Fruit fly (Drosophila melanogaster) whole organism, embryonic: Measurements from ENCODE around the gene His3.3A.

ENCODE experiments used
- CG1024 ChIP-seq: fragments of 200-800 bp; sonication (Bioruptor generic); IDR thresholded peaks from 2 replicates; pipeline ENCODE4 v1.3.6; 2022; ENCODE audit warnings: missing biosample characterization, missing genetic modification characterization
- CG12236 ChIP-seq: fragments of 200-800 bp; sonication (Bioruptor generic); optimal IDR thresholded peaks from 2 replicates; lab custom pipeline; 2016; ENCODE audit warnings: missing biosample characterization, missing genetic modification characterization
- CG12769 ChIP-seq: fragments of 200-800 bp; sonication (Bioruptor generic); optimal IDR thresholded peaks from 2 replicates; lab custom pipeline; 2019; ENCODE audit warnings: missing biosample characterization, mild to moderate bottlenecking, missing genetic modification characterization, moderate library complexity
- CG15011 ChIP-seq: fragments of 200-800 bp; sonication (Bioruptor generic); optimal IDR thresholded peaks from 3 replicates; lab custom pipeline; 2018; ENCODE audit warnings: missing biosample characterization, mild to moderate bottlenecking, missing genetic modification characterization
- CG15601 ChIP-seq: fragments of 200-800 bp; sonication (Bioruptor generic); optimal IDR thresholded peaks from 3 replicates; lab custom pipeline; 2019; ENCODE audit warnings: missing biosample characterization, mild to moderate bottlenecking, missing genetic modification characterization, moderate library complexity
- CG17802 ChIP-seq: fragments of 200-800 bp; sonication (Bioruptor generic); optimal IDR thresholded peaks from 2 replicates; lab custom pipeline; 2018; ENCODE audit warnings: missing biosample characterization, mild to moderate bottlenecking, missing genetic modification characterization, moderate library complexity
- CG18764 ChIP-seq: fragments of 200-800 bp; sonication (Bioruptor generic); optimal IDR thresholded peaks from 3 replicates; lab custom pipeline; 2016; ENCODE audit warnings: missing biosample characterization, missing genetic modification characterization
- CG33213 ChIP-seq: fragments of 200-800 bp; sonication (Bioruptor generic); optimal IDR thresholded peaks from 3 replicates; lab custom pipeline; 2016; ENCODE audit warnings: missing biosample characterization, missing genetic modification characterization
- CG33557 ChIP-seq: fragments of 200-800 bp; sonication (Bioruptor generic); optimal IDR thresholded peaks from 2 replicates; lab custom pipeline; 2019; ENCODE audit warnings: missing biosample characterization, mild to moderate bottlenecking, missing genetic modification characterization, moderate library complexity
- CG4424 ChIP-seq: fragments of 200-800 bp; sonication (Bioruptor generic); optimal IDR thresholded peaks from 3 replicates; lab custom pipeline; 2016; ENCODE audit warnings: missing biosample characterization, missing genetic modification characterization
- CG4730 ChIP-seq: fragments of 200-800 bp; sonication (Bioruptor generic); IDR thresholded peaks from 2 replicates; pipeline ENCODE4 v1.3.6; 2022; ENCODE audit warnings: missing biosample characterization, missing genetic modification characterization
- CG4854 ChIP-seq: fragments of 200-800 bp; sonication (Bioruptor generic); optimal IDR thresholded peaks from 2 replicates; lab custom pipeline; 2016; ENCODE audit warnings: missing biosample characterization, missing genetic modification characterization, inconsistent platforms
- CG6254 ChIP-seq: fragments of 200-800 bp; sonication (Bioruptor generic); optimal IDR thresholded peaks from 3 replicates; lab custom pipeline; 2017; ENCODE audit warnings: mild to moderate bottlenecking, missing biosample characterization, missing genetic modification reagents, missing genetic modification characterization
- CG7357 ChIP-seq: fragments of 200-800 bp; sonication (Bioruptor generic); IDR thresholded peaks from 3 replicates; pipeline ENCODE4 v1.3.6; 2022; ENCODE audit warnings: missing biosample characterization, missing genetic modification characterization
- CG9727 ChIP-seq: fragments of 200-800 bp; sonication (Bioruptor generic); optimal IDR thresholded peaks from 3 replicates; lab custom pipeline; 2017; ENCODE audit warnings: missing biosample characterization, mild to moderate bottlenecking, missing genetic modification characterization
- CG9876 ChIP-seq: fragments of 200-800 bp; sonication (Bioruptor generic); optimal IDR thresholded peaks from 2 replicates; lab custom pipeline; 2016; ENCODE audit warnings: missing biosample characterization, missing genetic modification characterization
- CHES-1-like ChIP-seq: fragments of 200-800 bp; sonication (Bioruptor generic); optimal IDR thresholded peaks from 2 replicates; lab custom pipeline; 2016; ENCODE audit warnings: missing biosample characterization, missing genetic modification characterization
- Dref ChIP-seq: fragments of 200-800 bp; sonication (Bioruptor generic); IDR thresholded peaks from 2 replicates; pipeline ENCODE4 v1.3.6; 2022; ENCODE audit warnings: missing biosample characterization, missing genetic modification characterization
- E2f1 ChIP-seq: fragments of 200-800 bp; sonication (Bioruptor generic); IDR thresholded peaks from 2 replicates; pipeline ENCODE4 v1.3.6; 2022; ENCODE audit warnings: missing biosample characterization, missing genetic modification characterization
- ERR ChIP-seq: fragments of 200-800 bp; sonication (Bioruptor generic); optimal IDR thresholded peaks from 2 replicates; lab custom pipeline; 2016; ENCODE audit warnings: missing biosample characterization, missing genetic modification characterization
- Eip74EF ChIP-seq, 2 experiments: fragments of 200-800 bp in 1 of 2; fragments of >200 bp in 1 of 2; sonication (Bioruptor generic) in 1 of 2; optimal IDR thresholded peaks; 2 replicates each; lab custom pipeline; 2017 to 2019; ENCODE audit warnings: missing biosample characterization in 2 of 2, missing genetic modification characterization in 2 of 2, mild to moderate bottlenecking in 1 of 2, moderate library complexity in 1 of 2
- Ets65A ChIP-seq: fragments of 200-800 bp; sonication (Bioruptor generic); peaks from one replicate; lab custom pipeline; 2016; ENCODE audit warnings: missing biosample characterization, missing genetic modification characterization
- Fer2 ChIP-seq: fragments of 200-800 bp; sonication (Bioruptor generic); optimal IDR thresholded peaks from 2 replicates; lab custom pipeline; 2018; ENCODE audit warnings: missing biosample characterization, mild to moderate bottlenecking, missing genetic modification characterization, moderate library complexity
- HHEX ChIP-seq: fragments of 200-800 bp; sonication (Bioruptor generic); optimal IDR thresholded peaks from 3 replicates; lab custom pipeline; 2017; ENCODE audit warnings: missing biosample characterization, mild to moderate bottlenecking, missing genetic modification characterization, missing genetic modification reagents
- HLH4C ChIP-seq: fragments of 200-800 bp; sonication (Bioruptor generic); IDR thresholded peaks from 3 replicates; pipeline ENCODE4 v1.3.6; 2022; ENCODE audit warnings: missing biosample characterization, missing genetic modification characterization; ENCODE audit not compliant: partially characterized antibody
- Hr78 ChIP-seq, 2 experiments: fragments of 200-800 bp in 1 of 2; fragments of >200 bp in 1 of 2; sonication (Bioruptor generic) in 1 of 2; optimal IDR thresholded peaks; 2 replicates each; lab custom pipeline; 2017 to 2019; ENCODE audit warnings: missing biosample characterization in 2 of 2, missing genetic modification characterization in 2 of 2, mild to moderate bottlenecking in 1 of 2, moderate library complexity in 1 of 2
- Hsf ChIP-seq: fragments of 200-800 bp; sonication (Bioruptor generic); optimal IDR thresholded peaks from 3 replicates; lab custom pipeline; 2016; ENCODE audit warnings: missing biosample characterization, missing genetic modification characterization
- Mes4 ChIP-seq: fragments of 200-800 bp; sonication (Bioruptor generic); optimal IDR thresholded peaks from 2 replicates; lab custom pipeline; 2016; ENCODE audit warnings: missing biosample characterization, missing genetic modification characterization
- NFAT ChIP-seq: fragments of 200-800 bp; sonication (Bioruptor generic); IDR thresholded peaks from 2 replicates; pipeline ENCODE4 v1.3.6; 2022; ENCODE audit warnings: missing biosample characterization, missing genetic modification characterization
- Oaz ChIP-seq: fragments of 200-800 bp; sonication (Bioruptor generic); IDR thresholded peaks from 2 replicates; pipeline ENCODE4 v1.3.6; 2022; ENCODE audit warnings: missing biosample characterization, missing genetic modification characterization
- Stat92E ChIP-seq, 3 experiments: fragments of >200 bp in 2 of 3; fragments of 200-800 bp in 1 of 3; sonication (Bioruptor generic) in 1 of 3; optimal IDR thresholded peaks; 2 replicates each; lab custom pipeline; 2017 to 2019; ENCODE audit warnings: missing biosample characterization in 3 of 3, missing genetic modification characterization in 3 of 3, mild to moderate bottlenecking in 1 of 3, moderate library complexity in 1 of 3
- Taf1 ChIP-seq: fragments of 200-800 bp; sonication (Bioruptor generic); IDR thresholded peaks from 2 replicates; pipeline ENCODE4 v1.3.6; 2022; ENCODE audit warnings: missing biosample characterization, missing genetic modification characterization
- Vsx1 ChIP-seq: fragments of 200-800 bp; sonication (Bioruptor generic); optimal IDR thresholded peaks from 2 replicates; lab custom pipeline; 2017; ENCODE audit warnings: missing biosample characterization, mild to moderate bottlenecking, missing genetic modification characterization, missing genetic modification reagents
- ash1 ChIP-seq: fragments of 200-800 bp; sonication (Bioruptor generic); optimal IDR thresholded peaks from 2 replicates; lab custom pipeline; 2018; ENCODE audit warnings: missing biosample characterization, mild to moderate bottlenecking, missing genetic modification characterization
- bcd ChIP-seq: fragments of 200-800 bp; sonication (Bioruptor generic); optimal IDR thresholded peaks from 2 replicates; lab custom pipeline; 2017; ENCODE audit warnings: missing biosample characterization, mild to moderate bottlenecking, missing genetic modification characterization
- cas ChIP-seq: fragments of 200-800 bp; sonication (Bioruptor generic); IDR thresholded peaks from 2 replicates; pipeline ENCODE4 v1.3.6; 2022; ENCODE audit warnings: missing biosample characterization, missing genetic modification characterization
- cato ChIP-seq: fragments of 200-800 bp; sonication (Bioruptor generic); optimal IDR thresholded peaks from 2 replicates; lab custom pipeline; 2016; ENCODE audit warnings: missing biosample characterization, missing genetic modification characterization, borderline replicate concordance
- danr ChIP-seq: fragments of 200-800 bp; sonication (Bioruptor generic); IDR thresholded peaks from 2 replicates; pipeline ENCODE4 v1.3.6; 2022; ENCODE audit warnings: missing biosample characterization, missing genetic modification characterization
- dmrt11E ChIP-seq: fragments of 200-800 bp; sonication (Bioruptor generic); optimal IDR thresholded peaks from 3 replicates; lab custom pipeline; 2018; ENCODE audit warnings: missing biosample characterization, mild to moderate bottlenecking, missing genetic modification characterization, moderate library complexity
- dysf ChIP-seq: fragments of 200-800 bp; sonication (Bioruptor generic); IDR thresholded peaks from 3 replicates; pipeline ENCODE4 v1.3.6; 2022; ENCODE audit warnings: missing biosample characterization, missing genetic modification characterization
- fd64A ChIP-seq: fragments of 200-800 bp; sonication (Bioruptor generic); optimal IDR thresholded peaks from 3 replicates; lab custom pipeline; 2018; ENCODE audit warnings: missing biosample characterization, mild to moderate bottlenecking, missing genetic modification characterization
- fu2 ChIP-seq: fragments of 200-800 bp; sonication (Bioruptor generic); optimal IDR thresholded peaks from 2 replicates; lab custom pipeline; 2016; ENCODE audit warnings: missing biosample characterization, missing genetic modification characterization
- her ChIP-seq: fragments of 200-800 bp; sonication (Bioruptor generic); optimal IDR thresholded peaks from 2 replicates; lab custom pipeline; 2016; ENCODE audit warnings: missing biosample characterization, missing genetic modification characterization
- lilli ChIP-seq: fragments of 200-800 bp; sonication (Bioruptor generic); optimal IDR thresholded peaks from 3 replicates; lab custom pipeline; 2016; ENCODE audit warnings: missing biosample characterization, missing genetic modification characterization
- nerfin-1 ChIP-seq: fragments of 200-800 bp; sonication (Bioruptor generic); optimal IDR thresholded peaks from 3 replicates; lab custom pipeline; 2019; ENCODE audit warnings: missing biosample characterization, mild to moderate bottlenecking, missing genetic modification characterization, moderate library complexity
- pan ChIP-seq, 4 experiments: fragments of >200 bp in 3 of 4; fragments of 200-800 bp in 1 of 4; sonication (Bioruptor generic) in 1 of 4; optimal IDR thresholded peaks in 3 of 4; IDR thresholded peaks in 1 of 4; 2 replicates each; pipeline versions ENCODE4 v1.3.6 to Lab custom; 2017 to 2022; ENCODE audit warnings: missing biosample characterization in 2 of 4, missing genetic modification characterization in 2 of 4, mixed read lengths in 1 of 4
- pnt ChIP-seq: fragments of 200-800 bp; sonication (Bioruptor generic); optimal IDR thresholded peaks from 3 replicates; lab custom pipeline; 2016; ENCODE audit warnings: missing biosample characterization, missing genetic modification characterization
- rib ChIP-seq: fragments of 200-800 bp; sonication (Bioruptor generic); IDR thresholded peaks from 2 replicates; pipeline ENCODE4 v1.3.6; 2022; ENCODE audit warnings: missing biosample characterization, missing genetic modification characterization
- sim ChIP-seq: fragments of 200-800 bp; sonication (Bioruptor generic); IDR thresholded peaks from 2 replicates; pipeline ENCODE4 v1.3.6; 2022; ENCODE audit warnings: missing biosample characterization, missing genetic modification characterization

The His3.3A gene

DNA sequence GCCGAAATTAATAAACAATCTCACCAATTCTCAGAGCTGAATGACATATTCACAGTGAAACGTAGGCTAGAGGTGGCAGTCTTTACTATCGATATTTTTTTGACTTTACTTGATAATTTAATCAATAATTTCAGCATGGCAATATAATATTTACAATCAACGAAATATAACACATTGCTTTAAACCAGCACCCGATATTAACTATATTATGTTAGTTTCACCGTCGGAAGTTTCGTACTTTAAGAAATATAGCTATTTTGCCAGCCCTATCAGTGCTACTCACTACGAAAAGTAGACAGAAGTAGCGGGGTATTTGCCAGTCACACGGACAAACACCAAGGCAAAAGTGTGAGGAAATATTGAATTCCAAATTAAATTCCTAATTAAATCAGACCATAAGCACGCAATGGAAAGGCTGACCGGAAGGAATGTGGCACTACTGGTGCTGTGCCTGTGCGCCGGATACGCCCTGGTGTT, 44.0 kb upstream of the His3.3A start, which contains the start of the genes CG31917, Tfb5 and SelT (continued):
- TF ChIP-seq pnt (no peak), Eip74EF (GFP tag; optimal IDR thresholded peaks at IDR 0.05; lab: Kevin White, UChicago) (peak in 1 of 2 experiments; percentile 4), CG15011 (GFP tag; lab: Kevin White, UChicago) (no peak), CG9727 (peak; percentile 45), CG17802 (tag; lab: Kevin White, UChicago) (peak; percentile 36), Dref (peak; percentile 59), pan (optimal IDR thresholded peaks at IDR 0.05; lab: Kevin White, UChicago) (no peak), pan (GFP tag; optimal IDR thresholded peaks at IDR 0.05 in 1 of 2, IDR thresholded peaks at IDR 0.05 in 1 of 2) (no peak), CG12236 (GFP tag; lab: Kevin White, UChicago) (no peak), E2f1 (GFP tag; lab: Robert Waterston, UW) (no peak), Stat92E (GFP tag; optimal IDR thresholded peaks at IDR 0.05; lab: Kevin White, UChicago) (peak in 1 of 3 experiments; percentile 59), fd64A (GFP tag; lab: Kevin White, UChicago) (no peak), fu2 (GFP tag; lab: Kevin White, UChicago) (peak; percentile 59), CHES-1-like (peak; percentile 71), nerfin-1 (peak; percentile 45), Ets65A (peak; percentile 94), ash1 (GFP tag; lab: Kevin White, UChicago) (no peak), CG4730 (GFP tag; lab: Robert Waterston, UW) (no peak), HLH4C (GFP tag; lab: Robert Waterston, UW) (peak; percentile 65), CG4424 (peak; percentile 52), CG9876 (GFP tag; lab: Kevin White, UChicago) (peak; percentile 21), CG33557 (GFP tag; lab: Kevin White, UChicago) (peak; percentile 56), bcd (peak; percentile 32), danr (peak; percentile 34; the same call in 1 of the 2 replicates), dmrt11E (peak; percentile 52), Mes4 (GFP tag; lab: Kevin White, UChicago) (no peak), Oaz (GFP tag; lab: Robert Waterston, UW) (no peak), HHEX (peak; percentile 25), CG18764 (GFP tag; lab: Kevin White, UChicago) (no peak), NFAT (GFP tag; lab: Robert Waterston, UW) (no peak), rib (GFP tag; lab: Robert Waterston, UW) (no peak), ERR (GFP tag; lab: Kevin White, UChicago) (peak; percentile 25), cato (GFP tag; lab: Kevin White, UChicago) (peak; percentile 8), Taf1 (GFP tag; lab: Robert Waterston, UW) (0 out of 2 replicates have a peak, but pooled peaks have one; percentile 21), Vsx1 (GFP tag; lab: Kevin White, UChicago) (no peak), Fer2 (tag; lab: Kevin White, UChicago) (peak; percentile 17), CG7357 (GFP tag; lab: Robert Waterston, UW) (no peak), cas (GFP tag; lab: Robert Waterston, UW) (no peak), sim (no peak), dysf (peak; percentile 57; the same call in 1 of the 3 replicates), Hr78 (GFP tag; optimal IDR thresholded peaks at IDR 0.05; lab: Kevin White, UChicago) (peak in 1 of 2 experiments; percentile 18), CG1024 (GFP tag; lab: Robert Waterston, UW) (peak; percentile 34; the same call in 1 of the 2 replicates), CG33213 (GFP tag; lab: Kevin White, UChicago) (peak; percentile 65), CG4854 (peak; percentile 39), CG6254 (GFP tag; lab: Kevin White, UChicago) (no peak), her (GFP tag; lab: Kevin White, UChicago) (peak; percentile 24), CG12769 (no peak), lilli (peak; percentile 82), CG15601 (tag; lab: Kevin White, UChicago) (peak; percentile 58), Hsf (GFP tag; lab: Kevin White, UChicago) (peak; percentile 73)
